Worm (Caenorhabditis elegans) whole organism, L4 larva: ENCODE results near the gene ZK380.2.
A peak's percentile ranks its signal among the peaks of the same experiment; 100 is the strongest.

Experiments used
- F10B5.3 ChIP-seq: sonication (generic microtip); optimal IDR thresholded peaks from 2 replicates; lab custom pipeline; 2016; ENCODE audit warnings: mild to moderate bottlenecking, missing genetic modification characterization, missing compliant biosample characterization
- F26F4.8 ChIP-seq: fragments of 200-800 bp; sonication (Bioruptor generic); conservative IDR thresholded peaks from 2 replicates; pipeline ENCODE4 v1.3.6; 2022; ENCODE audit warnings: missing genetic modification characterization, missing compliant biosample characterization
- F49E8.2 ChIP-seq: sonication (generic microtip); optimal IDR thresholded peaks from 2 replicates; lab custom pipeline; 2016; ENCODE audit warnings: missing compliant biosample characterization, mild to moderate bottlenecking, missing genetic modification characterization, borderline replicate concordance
- T20F7.1 ChIP-seq: fragments of 200-800 bp; sonication (Bioruptor generic); optimal IDR thresholded peaks from 2 replicates; lab custom pipeline; 2018; ENCODE audit warnings: mild to moderate bottlenecking, missing genetic modification characterization, missing compliant biosample characterization
- T26A8.4 ChIP-seq: fragments of 200-800 bp; sonication (Bioruptor generic); IDR thresholded peaks from 2 replicates; pipeline ENCODE4 v1.3.6; 2022; ENCODE audit warnings: missing genetic modification characterization, missing compliant biosample characterization
- Y48G9A.11 ChIP-seq: fragments of 200-800 bp; sonication (Bioruptor generic); IDR thresholded peaks from 2 replicates; pipeline ENCODE4 v1.3.6; 2022; ENCODE audit warnings: missing genetic modification reagents, missing genetic modification characterization, missing compliant biosample characterization
- Y5F2A.4 ChIP-seq: fragments of 200-800 bp; sonication (Bioruptor generic); optimal IDR thresholded peaks from 2 replicates; lab custom pipeline; 2018; ENCODE audit warnings: mild to moderate bottlenecking, missing genetic modification characterization, missing compliant biosample characterization
- attf-4 ChIP-seq: sonication (generic microtip); optimal IDR thresholded peaks from 3 replicates; lab custom pipeline; 2017; ENCODE audit warnings: missing biosample characterization, missing genetic modification characterization
- ceh-32 ChIP-seq: sonication (generic microtip); optimal IDR thresholded peaks from 2 replicates; lab custom pipeline; 2016; ENCODE audit warnings: mild to moderate bottlenecking, missing genetic modification characterization, missing compliant biosample characterization; ENCODE audit not compliant: poor library complexity
- ceh-44 ChIP-seq: fragments of 200-800 bp; sonication (Bioruptor generic); IDR thresholded peaks from 2 replicates; pipeline ENCODE4 v1.3.6; 2022; ENCODE audit warnings: missing genetic modification reagents, missing genetic modification characterization, missing compliant biosample characterization
- daf-16 ChIP-seq, 3 experiments: sonication (generic microtip); optimal IDR thresholded peaks; 2 replicates each; lab custom pipeline; 2016 to 2017; ENCODE audit warnings: missing genetic modification characterization in 3 of 3, missing genetic modification reagents in 3 of 3, mild to moderate bottlenecking in 2 of 3, missing compliant biosample characterization in 2 of 3, missing biosample characterization in 1 of 3, moderate library complexity in 1 of 3
- dmd-6 ChIP-seq: fragments of 200-800 bp; sonication (Bioruptor generic); IDR thresholded peaks from 2 replicates; pipeline ENCODE4 v1.3.6; 2022; ENCODE audit warnings: missing genetic modification reagents, missing genetic modification characterization, missing compliant biosample characterization
- dmd-9 ChIP-seq: fragments of 200-800 bp; sonication (Bioruptor generic); IDR thresholded peaks from 2 replicates; pipeline ENCODE4 v1.3.6; 2022; ENCODE audit warnings: missing genetic modification reagents, missing genetic modification characterization, missing compliant biosample characterization
- duxl-1 ChIP-seq: sonication (generic microtip); optimal IDR thresholded peaks from 2 replicates; lab custom pipeline; 2016; ENCODE audit warnings: mild to moderate bottlenecking, missing genetic modification characterization, moderate library complexity, missing compliant biosample characterization; ENCODE audit not compliant: poor library complexity
- egl-27 ChIP-seq: sonication (generic microtip); optimal IDR thresholded peaks from 3 replicates; lab custom pipeline; 2017; ENCODE audit warnings: missing biosample characterization, missing genetic modification reagents, missing genetic modification characterization
- fkh-10 ChIP-seq: fragments of 150-350 bp; optimal IDR thresholded peaks from 2 replicates; lab custom pipeline; 2014; ENCODE audit warnings: missing biosample characterization, missing genetic modification reagents, missing genetic modification characterization
- gei-8 ChIP-seq: fragments of 200-800 bp; sonication (Bioruptor generic); optimal IDR thresholded peaks from 2 replicates; lab custom pipeline; 2018; ENCODE audit warnings: mild to moderate bottlenecking, missing genetic modification characterization, missing compliant biosample characterization
- hif-1 ChIP-seq, 2 experiments: sonication (generic microtip); optimal IDR thresholded peaks; 2 replicates each; lab custom pipeline; 2016 to 2017; ENCODE audit warnings: missing compliant biosample characterization in 2 of 2, missing genetic modification characterization in 2 of 2, missing genetic modification reagents in 2 of 2, missing genotype in 2 of 2, mild to moderate bottlenecking in 1 of 2
- lin-13 ChIP-seq: fragments of 150-350 bp; optimal IDR thresholded peaks from 2 replicates; lab custom pipeline; 2014; ENCODE audit warnings: missing biosample characterization, missing genetic modification reagents, missing genetic modification characterization
- mep-1 ChIP-seq: fragments of 150-350 bp; sonication (generic microtip); optimal IDR thresholded peaks from 3 replicates; lab custom pipeline; 2014; ENCODE audit warnings: missing biosample characterization, missing genetic modification characterization
- mxl-2 ChIP-seq: fragments of 200-800 bp; sonication (Bioruptor generic); conservative IDR thresholded peaks from 2 replicates; pipeline ENCODE4 v1.3.6; 2022; ENCODE audit warnings: missing genetic modification reagents, missing genetic modification characterization, missing compliant biosample characterization
- nhr-102 ChIP-seq: sonication (generic microtip); optimal IDR thresholded peaks from 2 replicates; lab custom pipeline; 2016; ENCODE audit warnings: mild to moderate bottlenecking, missing genetic modification characterization, moderate library complexity, missing compliant biosample characterization
- nhr-48 ChIP-seq: sonication (generic microtip); optimal IDR thresholded peaks from 2 replicates; lab custom pipeline; 2016; ENCODE audit warnings: mild to moderate bottlenecking, missing genetic modification characterization, missing compliant biosample characterization
- saeg-2 ChIP-seq: fragments of 200-800 bp; sonication (Bioruptor generic); IDR thresholded peaks from 2 replicates; pipeline ENCODE4 v1.3.6; 2022; ENCODE audit warnings: missing genetic modification reagents, missing genetic modification characterization, missing compliant biosample characterization
- set-16 ChIP-seq: fragments of 200-800 bp; sonication (Bioruptor generic); IDR thresholded peaks from 2 replicates; pipeline ENCODE4 v1.3.6; 2022; ENCODE audit warnings: missing genetic modification reagents, missing genetic modification characterization, missing compliant biosample characterization
- skn-1 ChIP-seq: fragments of 150-350 bp; optimal IDR thresholded peaks from 2 replicates; lab custom pipeline; 2014; ENCODE audit warnings: missing biosample characterization, missing genetic modification characterization
- tag-97 ChIP-seq: fragments of 200-800 bp; sonication (Bioruptor generic); IDR thresholded peaks from 2 replicates; pipeline ENCODE4 v1.3.6; 2022; ENCODE audit warnings: missing genetic modification characterization, missing compliant biosample characterization
- tra-1 ChIP-seq: fragments of 200-800 bp; sonication (Bioruptor generic); IDR thresholded peaks from 2 replicates; pipeline ENCODE4 v1.3.6; 2022; ENCODE audit warnings: missing genetic modification reagents, missing genetic modification characterization, missing compliant biosample characterization
- unc-62 ChIP-seq, 3 experiments: fragments of 150-350 bp in 1 of 3; sonication (generic microtip); optimal IDR thresholded peaks in 2 of 3; peaks in 1 of 3; 1 replicate in 1 of 3; 2 replicates in 2 of 3; lab custom pipeline; 2014 to 2017; ENCODE audit warnings: missing biosample characterization in 3 of 3, missing genetic modification characterization in 3 of 3, missing genetic modification reagents in 3 of 3, missing genotype in 1 of 3
- zfp-3 ChIP-seq: fragments of 200-800 bp; sonication (Bioruptor generic); conservative IDR thresholded peaks from 2 replicates; pipeline ENCODE4 v1.3.6; 2022; ENCODE audit warnings: missing genetic modification reagents, missing genetic modification characterization, missing compliant biosample characterization
- zip-11 ChIP-seq: fragments of 200-800 bp; sonication (Bioruptor generic); IDR thresholded peaks from 2 replicates; pipeline ENCODE4 v1.3.6; 2022; ENCODE audit warnings: missing genetic modification characterization, missing compliant biosample characterization

Gene ZK380.2

DNA sequence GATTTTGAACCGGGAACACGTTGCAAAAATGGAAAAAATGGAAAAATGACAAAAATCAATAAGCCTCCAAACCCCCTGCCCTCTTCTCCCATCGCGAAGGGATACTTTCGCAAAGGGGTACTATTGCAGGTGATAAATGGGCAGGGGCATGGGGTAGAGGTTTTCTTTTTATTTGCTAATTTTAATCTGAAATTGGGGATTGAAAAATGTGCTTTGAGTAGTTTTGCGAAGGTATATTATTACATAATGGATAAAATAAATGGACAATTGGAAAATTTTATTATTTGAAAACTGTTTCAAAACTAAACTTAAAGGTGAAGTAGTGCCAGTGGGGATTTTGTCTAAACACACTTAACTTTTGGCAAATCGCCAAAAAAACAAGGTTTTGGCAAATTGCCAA is 4.3 kb upstream of the ZK380.2 start (continued):
- TF ChIP-seq dmd-6 (GFP tag; lab: Robert Waterston, UW) (peak; percentile 95), mxl-2 (GFP tag; lab: Robert Waterston, UW) (peak; percentile 76; the same call in 1 of the 2 replicates), mep-1 (tag; lab: Kevin White, UChicago) (peak; percentile 99)

DNA sequence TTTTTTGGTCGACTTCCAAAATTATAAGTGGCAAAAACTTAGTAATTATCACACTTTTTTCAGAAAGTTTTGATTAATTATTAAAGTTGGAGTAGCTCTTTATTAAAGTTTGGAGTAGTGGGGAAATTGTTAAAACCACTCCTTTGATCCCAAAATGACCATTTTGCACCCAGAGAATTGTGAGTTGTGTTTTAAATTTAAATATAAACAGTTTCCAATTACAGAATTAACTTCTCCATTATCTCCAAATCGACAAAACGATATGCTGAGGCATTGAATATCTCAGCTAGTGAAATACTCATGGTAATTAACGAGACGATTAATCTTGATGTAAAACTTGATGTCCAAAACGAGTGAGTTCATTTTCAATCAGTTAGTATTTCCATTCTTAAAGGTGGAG is 3.4 kb upstream of the ZK380.2 start, which contains the start of gene fbxb-58:
fbxb-58 (plus strand) TSS at position 301 of the 400 bp plus-strand sequence.
- TF ChIP-seq lin-13 (GFP tag; lab: Kevin White, UChicago): no peak
- TF ChIP-seq nhr-102 (tag; lab: Kevin White, UChicago): no peak
- no peak for TF ChIP-seq F49E8.2 (tag; lab: Kevin White, UChicago)
- no peak for TF ChIP-seq hif-1 (tag; optimal IDR thresholded peaks at IDR 0.05; lab: Kevin White, UChicago)
- no peak for TF ChIP-seq gei-8 (GFP tag; lab: Kevin White, UChicago)
- no peak for TF ChIP-seq tra-1 (GFP tag; lab: Robert Waterston, UW)
- TF ChIP-seq set-16 (GFP tag; lab: Robert Waterston, UW): no peak
- TF ChIP-seq nhr-48 (tag; lab: Kevin White, UChicago): no peak
- TF ChIP-seq F26F4.8 (GFP tag; lab: Robert Waterston, UW): no peak
- TF ChIP-seq dmd-9 (GFP tag; lab: Robert Waterston, UW): no peak
- no peak for TF ChIP-seq zip-11 (GFP tag; lab: Robert Waterston, UW)
- no peak for TF ChIP-seq F10B5.3 (tag; lab: Kevin White, UChicago)
- TF ChIP-seq duxl-1 (tag; lab: Kevin White, UChicago): no peak
- no peak for TF ChIP-seq Y48G9A.11 (GFP tag; lab: Robert Waterston, UW)

DNA sequence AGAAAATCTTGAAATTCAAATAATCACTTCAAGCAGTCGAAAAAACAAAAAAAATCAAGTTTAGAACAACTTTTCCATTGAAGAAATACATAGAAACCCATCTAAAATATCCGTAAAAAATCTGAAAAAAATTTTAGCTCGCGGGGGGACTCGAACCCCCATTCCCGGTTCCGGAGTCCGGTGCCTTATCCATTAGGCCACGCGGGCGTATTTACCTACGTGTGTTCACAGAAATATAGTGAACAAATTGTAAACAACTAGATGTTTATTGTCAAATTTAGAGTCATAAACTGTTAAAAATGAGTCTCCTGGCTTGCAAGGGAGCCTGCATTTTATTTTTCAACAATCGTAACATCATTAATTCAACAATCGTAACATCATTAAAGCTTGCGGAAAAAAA is 1.5 kb upstream of the ZK380.2 start:
- TF ChIP-seq saeg-2 (no peak), fkh-10 (GFP tag; lab: Kevin White, UChicago) (no peak), ceh-44 (GFP tag; lab: Robert Waterston, UW) (no peak), skn-1 (tag; lab: Kevin White, UChicago) (no peak), tag-97 (no peak), duxl-1 (tag; lab: Kevin White, UChicago) (no peak), ceh-32 (tag; lab: Kevin White, UChicago) (no peak), attf-4 (no peak), T20F7.1 (no peak)

DNA sequence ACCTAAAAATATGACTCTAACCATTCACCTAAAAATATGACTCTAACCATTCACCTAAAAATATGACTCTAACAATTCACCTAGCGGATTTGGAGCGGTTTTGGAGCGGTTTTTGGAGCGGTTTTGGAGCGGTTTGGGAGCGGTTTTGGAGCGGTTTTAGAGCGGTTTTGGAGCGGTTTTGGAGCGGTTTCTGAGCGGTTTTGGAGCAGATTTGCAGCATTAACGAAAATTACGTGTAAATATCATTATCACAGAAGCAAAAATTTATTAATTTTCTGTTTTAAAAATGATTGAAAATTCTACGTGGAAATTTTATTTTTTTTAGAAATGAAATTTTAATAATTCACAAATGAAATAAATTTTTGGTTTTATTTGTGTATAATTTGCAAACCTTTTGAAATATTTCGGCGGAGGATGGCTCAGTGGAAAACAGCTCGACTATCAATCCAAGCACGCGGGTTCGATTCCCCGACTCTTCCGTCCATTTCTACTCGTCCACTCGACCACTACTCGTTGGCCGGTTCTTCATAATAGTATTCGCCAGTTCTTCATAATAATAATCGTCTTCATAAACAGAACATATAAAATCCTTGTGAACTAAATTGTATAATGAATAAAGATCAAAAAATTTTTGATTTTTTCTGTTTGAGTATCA is 12.3 kb downstream of the ZK380.2 start:
- TF ChIP-seq egl-27 (no peak), F49E8.2 (tag; lab: Kevin White, UChicago) (peak; percentile 12), zfp-3 (GFP tag; lab: Robert Waterston, UW) (no peak), ceh-44 (GFP tag; lab: Robert Waterston, UW) (no peak), unc-62 (GFP tag; optimal IDR thresholded peaks at IDR 0.05 in 1 of 2; lab: Kevin White, UChicago) (peak in 1 of 2 experiments; percentile 98), unc-62 (tag; optimal IDR thresholded peaks at IDR 0.05; lab: Kevin White, UChicago) (no peak), Y5F2A.4 (GFP tag; lab: Kevin White, UChicago) (no peak), lin-13 (GFP tag; lab: Kevin White, UChicago) (peak; percentile 1), T26A8.4 (GFP tag; lab: Robert Waterston, UW) (no peak), daf-16 (GFP tag; optimal IDR thresholded peaks at IDR 0.05; lab: Kevin White, UChicago) (no peak), daf-16 (tag; optimal IDR thresholded peaks at IDR 0.05; lab: Kevin White, UChicago) (peak; percentile 14)
